Worm (Caenorhabditis elegans): ENCODE results near the gene B0334.13.

Gene B0334.13

DNA sequence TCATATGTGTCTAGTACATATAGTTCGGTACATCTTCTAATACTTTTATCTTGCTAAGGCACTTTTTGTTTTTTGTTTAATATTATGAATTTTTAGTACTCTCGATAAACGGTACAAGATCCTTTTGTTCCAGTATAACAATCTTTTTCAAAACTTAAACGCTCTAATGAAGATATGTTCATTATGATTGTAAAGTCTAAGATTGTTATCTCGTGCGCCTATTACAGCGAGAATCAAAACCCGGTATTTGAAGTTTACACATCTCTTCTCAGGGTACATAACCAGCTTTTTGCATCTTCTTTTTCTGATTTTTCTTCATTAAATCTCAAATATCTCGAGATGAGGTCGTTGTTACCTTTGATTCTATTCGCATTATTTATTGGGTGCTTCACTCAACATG is at the start of gene B0334.13:
B0334.13 (plus strand) TSS at position 301 of the 400 bp plus-strand sequence.
- TF ChIP-seq Y53G8AR.9 (GFP tag; conservative IDR thresholded peaks at IDR 0.05) (no peak), egl-18 (GFP tag; IDR thresholded peaks at IDR 0.05) (no peak), him-1 (tag; optimal IDR thresholded peaks at IDR 0.05) (no peak), F55B11.4 (tag; optimal IDR thresholded peaks at IDR 0.05; ENCODE audit: borderline replicate concordance, insufficient read depth) (no peak), F37B4.10 (GFP tag; IDR thresholded peaks at IDR 0.05) (no peak), let-607 (tag; optimal IDR thresholded peaks at IDR 0.05) (no peak), K11D2.4 (GFP tag; IDR thresholded peaks at IDR 0.05) (no peak), K12H6.12 (tag; optimal IDR thresholded peaks at IDR 0.05) (no peak), aptf-3 (GFP tag; IDR thresholded peaks at IDR 0.05) (no peak), B0019.2 (GFP tag; conservative IDR thresholded peaks at IDR 0.05) (no peak), ccch-3 (GFP tag; optimal IDR thresholded peaks at IDR 0.05) (no peak), ceh-79 (tag; optimal IDR thresholded peaks at IDR 0.05) (no peak), F52B5.7 (tag; optimal IDR thresholded peaks at IDR 0.05) (no peak), ceh-40 (GFP tag; IDR thresholded peaks at IDR 0.05) (no peak), fkh-3 (tag; optimal IDR thresholded peaks at IDR 0.05) (no peak), bed-1 (GFP tag; IDR thresholded peaks at IDR 0.05) (no peak)

DNA sequence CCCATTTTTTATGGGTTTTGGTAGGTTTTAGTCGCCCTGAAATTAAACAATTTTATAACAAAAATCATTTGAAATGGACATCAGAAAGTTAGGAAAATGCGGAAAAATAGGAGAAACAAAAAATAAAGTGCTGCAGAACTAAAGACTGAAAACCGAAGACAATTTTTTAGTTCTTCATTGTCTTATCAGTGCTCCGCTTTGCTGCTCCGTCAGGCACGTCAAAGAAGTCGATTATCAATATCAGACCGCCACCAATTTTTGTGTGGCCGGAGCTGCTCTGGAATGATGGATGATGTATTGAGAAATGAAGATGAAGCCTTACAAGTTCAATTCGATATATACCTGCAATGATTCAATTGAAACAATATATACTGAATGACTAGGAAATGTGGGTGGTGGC is 49.7 kb upstream of the B0334.13 start, which contains the start of gene vha-6:
vha-6 (minus strand) TSS at position 36 of the 400 bp plus-strand sequence.
- TF ChIP-seq repo-1 (tag; optimal IDR thresholded peaks at IDR 0.05), result no peak
- peak; percentile 96 for TF ChIP-seq nhr-80 (tag; optimal IDR thresholded peaks at IDR 0.05)

DNA sequence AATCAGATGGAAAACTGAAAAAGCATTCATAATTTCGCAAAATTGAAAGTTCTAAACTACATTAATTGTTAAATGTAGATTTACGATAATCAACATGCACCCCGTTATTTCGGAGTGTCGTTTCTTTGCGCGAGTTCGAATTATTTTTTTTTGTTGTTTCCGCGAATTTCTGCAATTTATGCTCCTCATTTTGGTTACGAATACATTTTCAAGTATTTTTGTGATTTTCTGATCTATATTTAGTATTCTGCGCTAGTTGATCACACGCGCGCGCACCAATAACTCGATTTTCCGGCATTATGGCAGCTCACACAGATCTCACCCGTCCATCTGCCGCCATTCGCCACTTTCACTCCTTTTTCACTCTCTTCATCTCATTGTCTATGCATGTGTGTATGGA is 47.8 kb upstream of the B0334.13 start, which contains the start of gene VW02B12L.2:
VW02B12L.2 (minus strand) TSS at position 65 of the 400 bp plus-strand sequence.
- TF ChIP-seq madf-3 (GFP tag; IDR thresholded peaks at IDR 0.05), result 0 out of 2 replicates have a peak, but pooled peaks have one; percentile 40
- peak; percentile 38 for TF ChIP-seq dpl-1 (GFP tag; optimal IDR thresholded peaks at IDR 0.05)
- TF ChIP-seq attf-3 (GFP tag; conservative IDR thresholded peaks at IDR 0.05), result peak; percentile 89
- 0 out of 2 replicates have a peak, but pooled peaks have one; percentile 4 for TF ChIP-seq hmg-1.2 (GFP tag; IDR thresholded peaks at IDR 0.05)
- peak; percentile 80 for TF ChIP-seq madf-6 (GFP tag; IDR thresholded peaks at IDR 0.05)
- TF ChIP-seq mel-28 (tag; optimal IDR thresholded peaks at IDR 0.05; ENCODE audit: borderline replicate concordance), result no peak
- peak; percentile 21 for TF ChIP-seq attf-5 (GFP tag; optimal IDR thresholded peaks at IDR 0.05)
- peak; percentile 26 for TF ChIP-seq F33H1.4 (GFP tag; IDR thresholded peaks at IDR 0.05)
- no peak for TF ChIP-seq sdz-38 (tag; optimal IDR thresholded peaks at IDR 0.05)
- TF ChIP-seq F52B5.7 (tag; optimal IDR thresholded peaks at IDR 0.05), result no peak
- no peak for TF ChIP-seq cebp-1 (GFP tag; IDR thresholded peaks at IDR 0.05)
- TF ChIP-seq cebp-1 (tag; optimal IDR thresholded peaks at IDR 0.05), result no peak
- TF ChIP-seq lsl-1 (GFP tag; optimal IDR thresholded peaks at IDR 0.05), result peak; percentile 16
- no peak for TF ChIP-seq ztf-25 (GFP tag; IDR thresholded peaks at IDR 0.05)
- TF ChIP-seq ceh-27 (GFP tag; optimal IDR thresholded peaks at IDR 0.05), result no peak
- TF ChIP-seq ceh-58 (GFP tag; IDR thresholded peaks at IDR 0.05), result no peak
- TF ChIP-seq dox-1 (GFP tag; IDR thresholded peaks at IDR 0.05), result no peak
- TF ChIP-seq nfya-2 (GFP tag; IDR thresholded peaks at IDR 0.05), result no peak
- TF ChIP-seq K12H6.12 (tag; optimal IDR thresholded peaks at IDR 0.05), result no peak
- TF ChIP-seq efl-1 (GFP tag; optimal IDR thresholded peaks at IDR 0.05), result peak; percentile 73
- peak in 1 of 3 experiments; percentile 36 for TF ChIP-seq lin-35 (GFP tag; optimal IDR thresholded peaks at IDR 0.05)
- TF ChIP-seq mxl-1 (tag; optimal IDR thresholded peaks at IDR 0.05), result no peak
- TF ChIP-seq ceh-91 (GFP tag; IDR thresholded peaks at IDR 0.05), result peak; percentile 16; the same call in 1 of the 2 replicates
